Worm (Caenorhabditis elegans) whole organism, L4 larva: ENCODE measurements around the gene rskd-1.

Source experiments
- D1046.2 ChIP-seq: fragments of 200-800 bp; sonication (Bioruptor generic); IDR thresholded peaks from 2 replicates; pipeline ENCODE4 v1.3.6; 2022; ENCODE audit warnings: missing genetic modification characterization, missing compliant biosample characterization
- F10B5.3 ChIP-seq: sonication (generic microtip); optimal IDR thresholded peaks from 2 replicates; lab custom pipeline; 2016; ENCODE audit warnings: mild to moderate bottlenecking, missing genetic modification characterization, missing compliant biosample characterization
- F37D6.2 ChIP-seq: sonication (generic microtip); optimal IDR thresholded peaks from 2 replicates; lab custom pipeline; 2016; ENCODE audit warnings: mild to moderate bottlenecking, missing genetic modification characterization, missing compliant biosample characterization
- R02D3.7 ChIP-seq: fragments of 150-350 bp; sonication (generic microtip); optimal IDR thresholded peaks from 3 replicates; lab custom pipeline; 2014; ENCODE audit warnings: missing biosample characterization, missing genetic modification characterization
- T20F7.1 ChIP-seq: fragments of 200-800 bp; sonication (Bioruptor generic); optimal IDR thresholded peaks from 2 replicates; lab custom pipeline; 2018; ENCODE audit warnings: mild to moderate bottlenecking, missing genetic modification characterization, missing compliant biosample characterization
- Y105C5A.15 ChIP-seq: fragments of 200-800 bp; sonication (Bioruptor generic); IDR thresholded peaks from 2 replicates; pipeline ENCODE4 v1.3.6; 2022; ENCODE audit warnings: missing genetic modification characterization, missing compliant biosample characterization
- Y48G9A.11 ChIP-seq: fragments of 200-800 bp; sonication (Bioruptor generic); IDR thresholded peaks from 2 replicates; pipeline ENCODE4 v1.3.6; 2022; ENCODE audit warnings: missing genetic modification reagents, missing genetic modification characterization, missing compliant biosample characterization
- Y5F2A.4 ChIP-seq: fragments of 200-800 bp; sonication (Bioruptor generic); optimal IDR thresholded peaks from 2 replicates; lab custom pipeline; 2018; ENCODE audit warnings: mild to moderate bottlenecking, missing genetic modification characterization, missing compliant biosample characterization
- Y75B8A.6 ChIP-seq: fragments of 200-800 bp; sonication (Bioruptor generic); IDR thresholded peaks from 2 replicates; pipeline ENCODE4 v1.3.6; 2022; ENCODE audit warnings: missing genetic modification reagents, missing genetic modification characterization, missing compliant biosample characterization
- ZK546.5 ChIP-seq, 2 experiments: sonication (generic microtip); optimal IDR thresholded peaks; 2 replicates each; lab custom pipeline; 2017; ENCODE audit warnings: missing biosample characterization in 2 of 2, missing genetic modification characterization in 2 of 2
- aha-1 ChIP-seq: fragments of 150-350 bp; peaks from one replicate; lab custom pipeline; 2014; ENCODE audit warnings: missing biosample characterization, missing genetic modification characterization
- aly-2 ChIP-seq: sonication (generic microtip); optimal IDR thresholded peaks from 2 replicates; lab custom pipeline; 2018; ENCODE audit warnings: missing biosample characterization, missing genetic modification characterization
- ceh-20 ChIP-seq: fragments of 200-800 bp; sonication (Bioruptor generic); IDR thresholded peaks from 2 replicates; pipeline ENCODE4 v1.3.6; 2022; ENCODE audit warnings: missing genetic modification reagents, missing genetic modification characterization, missing compliant biosample characterization
- ceh-32 ChIP-seq: sonication (generic microtip); optimal IDR thresholded peaks from 2 replicates; lab custom pipeline; 2016; ENCODE audit warnings: mild to moderate bottlenecking, missing genetic modification characterization, missing compliant biosample characterization; ENCODE audit not compliant: poor library complexity
- ceh-44 ChIP-seq: fragments of 200-800 bp; sonication (Bioruptor generic); IDR thresholded peaks from 2 replicates; pipeline ENCODE4 v1.3.6; 2022; ENCODE audit warnings: missing genetic modification reagents, missing genetic modification characterization, missing compliant biosample characterization
- cey-2 ChIP-seq: sonication (generic microtip); optimal IDR thresholded peaks from 3 replicates; lab custom pipeline; 2017; ENCODE audit warnings: missing genetic modification characterization, mild to moderate bottlenecking, missing compliant biosample characterization, antibody characterized with exemption, borderline replicate concordance; ENCODE audit not compliant: insufficient read depth
- ctbp-1 ChIP-seq: fragments of 200-800 bp; sonication (Bioruptor generic); IDR thresholded peaks from 2 replicates; pipeline ENCODE4 v1.3.6; 2022; ENCODE audit warnings: missing genetic modification reagents, missing genetic modification characterization, missing compliant biosample characterization
- daf-12 ChIP-seq: fragments of 150-350 bp; optimal IDR thresholded peaks from 2 replicates; lab custom pipeline; 2014; ENCODE audit warnings: missing biosample characterization, missing genetic modification reagents, missing genetic modification characterization
- daf-16 ChIP-seq, 3 experiments: sonication (generic microtip); optimal IDR thresholded peaks; 2 replicates each; lab custom pipeline; 2016 to 2017; ENCODE audit warnings: missing genetic modification characterization in 3 of 3, missing genetic modification reagents in 3 of 3, mild to moderate bottlenecking in 2 of 3, missing compliant biosample characterization in 2 of 3, missing biosample characterization in 1 of 3, moderate library complexity in 1 of 3
- daf-8 ChIP-seq: fragments of 200-800 bp; sonication (Bioruptor generic); IDR thresholded peaks from 2 replicates; pipeline ENCODE4 v1.3.6; 2022; ENCODE audit warnings: missing genetic modification characterization, missing compliant biosample characterization
- dmd-6 ChIP-seq: fragments of 200-800 bp; sonication (Bioruptor generic); IDR thresholded peaks from 2 replicates; pipeline ENCODE4 v1.3.6; 2022; ENCODE audit warnings: missing genetic modification reagents, missing genetic modification characterization, missing compliant biosample characterization
- dmd-8 ChIP-seq: fragments of 200-800 bp; sonication (Bioruptor generic); IDR thresholded peaks from 2 replicates; pipeline ENCODE4 v1.3.6; 2022; ENCODE audit warnings: missing genetic modification characterization, missing compliant biosample characterization
- dmd-9 ChIP-seq: fragments of 200-800 bp; sonication (Bioruptor generic); IDR thresholded peaks from 2 replicates; pipeline ENCODE4 v1.3.6; 2022; ENCODE audit warnings: missing genetic modification reagents, missing genetic modification characterization, missing compliant biosample characterization
- jun-1 ChIP-seq: fragments of 150-350 bp; optimal IDR thresholded peaks from 2 replicates; lab custom pipeline; 2014; ENCODE audit warnings: missing biosample characterization, missing genetic modification reagents, missing genetic modification characterization
- lin-29 ChIP-seq: fragments of 200-800 bp; sonication (Bioruptor generic); IDR thresholded peaks from 2 replicates; pipeline ENCODE4 v1.3.6; 2022; ENCODE audit warnings: missing genetic modification reagents, missing genetic modification characterization, missing compliant biosample characterization
- lir-3 ChIP-seq: sonication (generic microtip); optimal IDR thresholded peaks from 2 replicates; lab custom pipeline; 2016; ENCODE audit warnings: mild to moderate bottlenecking, missing genetic modification characterization, missing compliant biosample characterization
- madf-9 ChIP-seq: fragments of 200-800 bp; sonication (Bioruptor generic); conservative IDR thresholded peaks from 2 replicates; pipeline ENCODE4 v1.3.6; 2022; ENCODE audit warnings: missing genetic modification reagents, missing genetic modification characterization, missing compliant biosample characterization
- mdt-29 ChIP-seq: fragments of 200-800 bp; sonication (Bioruptor generic); IDR thresholded peaks from 2 replicates; pipeline ENCODE4 v1.3.6; 2022; ENCODE audit warnings: missing genetic modification reagents, missing genetic modification characterization, missing compliant biosample characterization
- mep-1 ChIP-seq: fragments of 150-350 bp; sonication (generic microtip); optimal IDR thresholded peaks from 3 replicates; lab custom pipeline; 2014; ENCODE audit warnings: missing biosample characterization, missing genetic modification characterization
- mxl-3 ChIP-seq: fragments of 200-800 bp; sonication (Bioruptor generic); optimal IDR thresholded peaks from 2 replicates; lab custom pipeline; 2018; ENCODE audit warnings: mild to moderate bottlenecking, missing genetic modification characterization, missing compliant biosample characterization
- nhr-10 ChIP-seq: fragments of 150-350 bp; optimal IDR thresholded peaks from 2 replicates; lab custom pipeline; 2014; ENCODE audit warnings: missing biosample characterization, missing genetic modification characterization
- nhr-11 ChIP-seq: fragments of 150-350 bp; optimal IDR thresholded peaks from 2 replicates; lab custom pipeline; 2014; ENCODE audit warnings: missing biosample characterization, missing genetic modification characterization
- nhr-111 ChIP-seq: fragments of 200-800 bp; sonication (Bioruptor generic); optimal IDR thresholded peaks from 2 replicates; lab custom pipeline; 2018; ENCODE audit warnings: mild to moderate bottlenecking, missing genetic modification characterization, missing compliant biosample characterization
- nhr-237 ChIP-seq: sonication (generic microtip); optimal IDR thresholded peaks from 2 replicates; lab custom pipeline; 2017; ENCODE audit warnings: missing biosample characterization, missing genetic modification characterization
- nhr-76 ChIP-seq: fragments of 150-350 bp; optimal IDR thresholded peaks from 2 replicates; lab custom pipeline; 2014; ENCODE audit warnings: missing biosample characterization, missing genetic modification characterization
- nhr-77 ChIP-seq: fragments of 150-350 bp; optimal IDR thresholded peaks from 2 replicates; lab custom pipeline; 2014; ENCODE audit warnings: missing biosample characterization, missing genetic modification characterization
- php-3 ChIP-seq: fragments of 200-800 bp; sonication (Bioruptor generic); IDR thresholded peaks from 2 replicates; pipeline ENCODE4 v1.3.6; 2022; ENCODE audit warnings: missing genetic modification reagents, missing genetic modification characterization, missing compliant biosample characterization
- pqm-1 ChIP-seq: sonication (generic microtip); optimal IDR thresholded peaks from 2 replicates; lab custom pipeline; 2017; ENCODE audit warnings: missing biosample characterization, missing genetic modification characterization
- sdz-12 ChIP-seq: fragments of 200-800 bp; sonication (Bioruptor generic); optimal IDR thresholded peaks from 2 replicates; lab custom pipeline; 2018; ENCODE audit warnings: mild to moderate bottlenecking, missing genetic modification characterization, missing compliant biosample characterization
- skn-1 ChIP-seq: fragments of 150-350 bp; optimal IDR thresholded peaks from 2 replicates; lab custom pipeline; 2014; ENCODE audit warnings: missing biosample characterization, missing genetic modification characterization
- spr-3 ChIP-seq: fragments of 200-800 bp; sonication (Bioruptor generic); optimal IDR thresholded peaks from 2 replicates; lab custom pipeline; 2018; ENCODE audit warnings: mild to moderate bottlenecking, missing genetic modification characterization, missing compliant biosample characterization
- tra-1 ChIP-seq: fragments of 200-800 bp; sonication (Bioruptor generic); IDR thresholded peaks from 2 replicates; pipeline ENCODE4 v1.3.6; 2022; ENCODE audit warnings: missing genetic modification reagents, missing genetic modification characterization, missing compliant biosample characterization
- unc-130 ChIP-seq: sonication (generic microtip); optimal IDR thresholded peaks from 2 replicates; lab custom pipeline; 2016; ENCODE audit warnings: missing genetic modification reagents, missing genetic modification characterization, missing compliant biosample characterization
- unc-62 ChIP-seq, 3 experiments: fragments of 150-350 bp in 1 of 3; sonication (generic microtip); optimal IDR thresholded peaks in 2 of 3; peaks in 1 of 3; 1 replicate in 1 of 3; 2 replicates in 2 of 3; lab custom pipeline; 2014 to 2017; ENCODE audit warnings: missing biosample characterization in 3 of 3, missing genetic modification characterization in 3 of 3, missing genetic modification reagents in 3 of 3, missing genotype in 1 of 3
- zfp-3 ChIP-seq: fragments of 200-800 bp; sonication (Bioruptor generic); conservative IDR thresholded peaks from 2 replicates; pipeline ENCODE4 v1.3.6; 2022; ENCODE audit warnings: missing genetic modification reagents, missing genetic modification characterization, missing compliant biosample characterization
- ztf-11 ChIP-seq: fragments of 150-350 bp; optimal IDR thresholded peaks from 2 replicates; lab custom pipeline; 2014; ENCODE audit warnings: missing biosample characterization, missing genetic modification characterization
- ztf-7 ChIP-seq: fragments of 150-350 bp; optimal IDR thresholded peaks from 2 replicates; lab custom pipeline; 2014; ENCODE audit warnings: missing biosample characterization, missing genetic modification characterization

The rskd-1 gene

ce11 chrV:12307011-12307540, 18.7 kb upstream of the rskd-1 start, which contains the start of gene srg-45:
srg-45 (plus strand) TSS chrV:12307490.
- TF ChIP-seq D1046.2 (GFP tag; lab: Robert Waterston, UW) (no peak), unc-62 (GFP tag; optimal IDR thresholded peaks at IDR 0.05 in 1 of 2; lab: Kevin White, UChicago) (peak in 1 of 2 experiments; percentile 48), unc-62 (tag; optimal IDR thresholded peaks at IDR 0.05; lab: Kevin White, UChicago) (no peak), mep-1 (peak; percentile 31), aha-1 (peak; percentile 69), zfp-3 (GFP tag; lab: Robert Waterston, UW) (0 out of 2 replicates have a peak, but pooled peaks have one; percentile 47)

- TF ChIP-seq Y105C5A.15 (GFP tag; lab: Robert Waterston, UW) (no peak), Y75B8A.6 (no peak), dmd-6 (GFP tag; lab: Robert Waterston, UW) (no peak), nhr-76 (no peak), daf-8 (no peak), Y48G9A.11 (no peak), T20F7.1 (GFP tag; lab: Kevin White, UChicago) (no peak), F37D6.2 (no peak), sdz-12 (GFP tag; lab: Kevin White, UChicago) (no peak), pqm-1 (no peak), nhr-10 (tag; lab: Kevin White, UChicago) (no peak), ceh-44 (no peak), php-3 (GFP tag; lab: Robert Waterston, UW) (no peak), jun-1 (tag; lab: Kevin White, UChicago) (no peak)
Observed at ce11 chrV:12305677-12306076, 17.3 kb upstream of the rskd-1 start.

- TF ChIP-seq ZK546.5 (tag; optimal IDR thresholded peaks at IDR 0.05; lab: Kevin White, UChicago), result peak in 1 of 2 experiments; percentile 23
- no peak for TF ChIP-seq nhr-237
- TF ChIP-seq ztf-11 (tag; lab: Kevin White, UChicago), result peak; percentile 49
- TF ChIP-seq unc-130 (GFP tag; lab: Kevin White, UChicago), result peak; percentile 83
- TF ChIP-seq daf-16 (GFP tag; optimal IDR thresholded peaks at IDR 0.05; lab: Kevin White, UChicago), result peak; percentile 96 to 98
- peak; percentile 81 for TF ChIP-seq daf-16 (tag; optimal IDR thresholded peaks at IDR 0.05; lab: Kevin White, UChicago)
- peak; percentile 96 for TF ChIP-seq daf-8
- peak; percentile 42 for TF ChIP-seq cey-2 (tag; lab: Kevin White, UChicago)
- peak; percentile 99 for TF ChIP-seq ctbp-1
- TF ChIP-seq madf-9 (GFP tag; lab: Robert Waterston, UW), result peak; percentile 95
- TF ChIP-seq dmd-9 (GFP tag; lab: Robert Waterston, UW), result peak; percentile 96
- peak; percentile 85 for TF ChIP-seq ceh-32 (tag; lab: Kevin White, UChicago)
- peak; percentile 97 for TF ChIP-seq ceh-20 (GFP tag; lab: Robert Waterston, UW)
- peak; percentile 95 for TF ChIP-seq mdt-29
- peak; percentile 35 for TF ChIP-seq R02D3.7
- peak; percentile 91 for TF ChIP-seq mxl-3 (GFP tag; lab: Kevin White, UChicago)
- no peak for TF ChIP-seq skn-1 (tag; lab: Kevin White, UChicago)
- peak; percentile 96 for TF ChIP-seq Y75B8A.6
- TF ChIP-seq F10B5.3 (tag; lab: Kevin White, UChicago), result peak; percentile 94
- no peak for TF ChIP-seq daf-12 (tag; lab: Kevin White, UChicago)
- peak; percentile 94 for TF ChIP-seq aly-2 (tag; lab: Kevin White, UChicago)
- TF ChIP-seq Y5F2A.4 (GFP tag; lab: Kevin White, UChicago), result peak; percentile 98
- TF ChIP-seq ztf-7 (tag; lab: Kevin White, UChicago), result peak; percentile 70
- peak; percentile 97 for TF ChIP-seq spr-3 (GFP tag; lab: Kevin White, UChicago)
- peak; percentile 95 for TF ChIP-seq lir-3 (tag; lab: Kevin White, UChicago)
- peak; percentile 99 for TF ChIP-seq tra-1 (GFP tag; lab: Robert Waterston, UW)
- peak; percentile 100 for TF ChIP-seq dmd-8 (GFP tag; lab: Robert Waterston, UW)
- peak; percentile 94 for TF ChIP-seq lin-29
- peak; percentile 100 for TF ChIP-seq nhr-111 (GFP tag; lab: Kevin White, UChicago)
- TF ChIP-seq nhr-11 (tag; lab: Kevin White, UChicago), result peak; percentile 47
- peak; percentile 75 for TF ChIP-seq nhr-77
Observed at ce11 chrV:12303453-12304077, 15.2 kb upstream of the rskd-1 start.
